Worm (Caenorhabditis elegans) whole organism, mixed stage, embryonic: ENCODE measurements around the gene fpn-1.2.

Experiments used
- lin-13 ChIP-seq: fragments of 150-350 bp; optimal IDR thresholded peaks from 2 replicates; lab custom pipeline; 2014; ENCODE audit warnings: missing biosample characterization, missing genetic modification characterization
- lsy-2 ChIP-seq: fragments of 150-350 bp; optimal IDR thresholded peaks from 2 replicates; lab custom pipeline; 2014; ENCODE audit warnings: missing biosample characterization, missing genetic modification characterization
- mep-1 ChIP-seq: fragments of 150-350 bp; optimal IDR thresholded peaks from 2 replicates; lab custom pipeline; 2017; ENCODE audit warnings: missing biosample characterization, missing genetic modification reagents, missing genetic modification characterization, inconsistent platforms
- nhr-237 ChIP-seq: fragments of 150-350 bp; optimal IDR thresholded peaks from 2 replicates; lab custom pipeline; 2014; ENCODE audit warnings: missing biosample characterization, missing genetic modification characterization
- nhr-76 ChIP-seq: sonication (generic microtip); optimal IDR thresholded peaks from 2 replicates; lab custom pipeline; 2017; ENCODE audit warnings: missing biosample characterization, missing genetic modification characterization
- pha-4 ChIP-seq: fragments of 150-350 bp; optimal IDR thresholded peaks from 2 replicates; lab custom pipeline; 2018; ENCODE audit warnings: missing biosample characterization, missing genetic modification reagents, missing genetic modification characterization
- snpc-4 ChIP-seq: fragments of 150-350 bp; optimal IDR thresholded peaks from 2 replicates; lab custom pipeline; 2014; ENCODE audit warnings: missing biosample characterization, missing genetic modification characterization
- unc-62 ChIP-seq: fragments of 150-350 bp; optimal IDR thresholded peaks from 2 replicates; lab custom pipeline; 2014; ENCODE audit warnings: missing biosample characterization, missing genetic modification reagents, missing genetic modification characterization
- ztf-11 ChIP-seq: fragments of 150-350 bp; optimal IDR thresholded peaks from 2 replicates; lab custom pipeline; 2014; ENCODE audit warnings: missing biosample characterization, missing genetic modification characterization

ce11 chrV:1454762-1455161 lies 9.7 kb downstream of the fpn-1.2 start, which contains the start of gene chil-14:
- TF ChIP-seq mep-1 = no peak
- TF ChIP-seq snpc-4 (tag; lab: Kevin White, UChicago) = no peak
- TF ChIP-seq unc-62 (GFP tag; lab: Kevin White, UChicago) = no peak
- TF ChIP-seq pha-4 (tag; lab: Kevin White, UChicago) = no peak
- TF ChIP-seq nhr-76 = no peak
- TF ChIP-seq lin-13 (tag; lab: Kevin White, UChicago) = no peak
- no peak for TF ChIP-seq ztf-11 (tag; lab: Kevin White, UChicago)
- TF ChIP-seq nhr-237 = no peak
- TF ChIP-seq lsy-2 = no peak
